Fruit fly (Drosophila melanogaster) S2 (cell line): ENCODE measurements around the gene Clk.

Source experiments
- CG8478 ChIP-seq: fragments of >200 bp; optimal IDR thresholded peaks from 2 replicates; lab custom pipeline; 2018
- CTCF ChIP-seq, 2 experiments: fragments of >200 bp; optimal IDR thresholded peaks; 2 replicates each; lab custom pipeline; 2018

- TF ChIP-seq CG8478 (lab: Kevin White, UChicago), result no peak
- TF ChIP-seq CTCF (optimal IDR thresholded peaks at IDR 0.05; lab: Kevin White, UChicago), result no peak
Measured at dm6 chr3L:7759835-7760780, 15.3 kb downstream of the Clk start, which contains the start of gene Hn.
